Worm (Caenorhabditis elegans): ENCODE results near the gene Y38H6A.5.

- TF ChIP-seq nhr-77 (tag; optimal IDR thresholded peaks at IDR 0.05) (no peak), nhr-237 (tag; optimal IDR thresholded peaks at IDR 0.05) (no peak), nhr-11 (tag; optimal IDR thresholded peaks at IDR 0.05) (no peak), nhr-28 (tag; optimal IDR thresholded peaks at IDR 0.05) (no peak), lin-15B (tag; optimal IDR thresholded peaks at IDR 0.05) (no peak), nhr-76 (tag; optimal IDR thresholded peaks at IDR 0.05) (no peak), R02D3.7 (tag; optimal IDR thresholded peaks at IDR 0.05) (no peak), mdl-1 (tag; optimal IDR thresholded peaks at IDR 0.05) (no peak), ceh-82 (tag; optimal IDR thresholded peaks at IDR 0.05) (no peak), ama-1 (optimal IDR thresholded peaks at IDR 0.05) (no peak), jun-1 (tag; optimal IDR thresholded peaks at IDR 0.05) (no peak), ztf-11 (tag; optimal IDR thresholded peaks at IDR 0.05) (no peak), zag-1 (tag; optimal IDR thresholded peaks at IDR 0.05) (no peak), skn-1 (tag; optimal IDR thresholded peaks at IDR 0.05) (no peak)
These were observed 45.2 kb upstream of the Y38H6A.5 start, which contains the start of gene K02E2.6 for ce11 chrV:20380320-20380719.

Data from whole organism, L3 larva.